Worm (Caenorhabditis elegans): ENCODE data around the gene nspg-6.

DNA sequence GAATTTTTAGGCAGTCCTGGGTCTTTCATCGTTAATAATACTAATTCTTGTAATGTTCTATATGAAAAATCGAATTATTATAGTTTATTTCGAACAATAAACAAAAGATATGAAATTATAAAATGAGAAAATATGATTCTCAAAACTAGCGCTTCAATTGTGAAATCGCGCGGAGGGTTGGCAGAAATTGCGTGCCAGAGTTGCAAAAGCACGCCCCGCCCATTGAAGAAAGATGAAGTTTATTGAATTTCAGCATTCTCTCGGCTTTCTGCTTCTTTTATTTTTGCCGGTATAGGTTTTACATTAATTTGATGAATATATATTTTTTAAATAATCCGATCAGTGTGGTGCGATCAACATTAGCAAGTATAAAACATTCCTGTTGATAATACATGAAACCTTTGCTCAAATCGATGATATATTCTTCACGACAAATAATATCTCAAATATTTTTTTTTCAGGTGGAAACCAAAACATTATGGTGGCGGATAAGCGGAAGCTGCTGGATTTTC lies 44.3 kb upstream of the nspg-6 start, which contains the start of the genes eco-1 and hmgr-1:
- no peak for TF ChIP-seq sdc-2 (tag; optimal IDR thresholded peaks at IDR 0.05)
- TF ChIP-seq unc-3 (GFP tag; conservative IDR thresholded peaks at IDR 0.05): no peak
- no peak for TF ChIP-seq unc-3 (tag; optimal IDR thresholded peaks at IDR 0.05)
- TF ChIP-seq pqm-1 (tag; optimal IDR thresholded peaks at IDR 0.05): no peak
- no peak for TF ChIP-seq pros-1 (tag; optimal IDR thresholded peaks at IDR 0.05)
- TF ChIP-seq mec-3 (tag; optimal IDR thresholded peaks at IDR 0.05; ENCODE audit: borderline replicate concordance): no peak
- TF ChIP-seq nfya-1 (tag; optimal IDR thresholded peaks at IDR 0.05): no peak
- no peak for TF ChIP-seq ceh-45 (GFP tag; IDR thresholded peaks at IDR 0.05)
- no peak for TF ChIP-seq ahr-1 (tag; optimal IDR thresholded peaks at IDR 0.05)
- TF ChIP-seq ceh-24 (tag; optimal IDR thresholded peaks at IDR 0.05): no peak
- TF ChIP-seq pha-4 (tag; optimal IDR thresholded peaks at IDR 0.05): no peak
- TF ChIP-seq C08G9.2 (tag; optimal IDR thresholded peaks at IDR 0.05): no peak
- no peak for TF ChIP-seq tbx-2 (tag; optimal IDR thresholded peaks at IDR 0.05)
- TF ChIP-seq dmd-4 (tag; optimal IDR thresholded peaks at IDR 0.05; ENCODE audit: borderline replicate concordance): no peak
